Fruit fly (Drosophila melanogaster): ENCODE results near the gene CG15211.

The CG15211 gene

DNA sequence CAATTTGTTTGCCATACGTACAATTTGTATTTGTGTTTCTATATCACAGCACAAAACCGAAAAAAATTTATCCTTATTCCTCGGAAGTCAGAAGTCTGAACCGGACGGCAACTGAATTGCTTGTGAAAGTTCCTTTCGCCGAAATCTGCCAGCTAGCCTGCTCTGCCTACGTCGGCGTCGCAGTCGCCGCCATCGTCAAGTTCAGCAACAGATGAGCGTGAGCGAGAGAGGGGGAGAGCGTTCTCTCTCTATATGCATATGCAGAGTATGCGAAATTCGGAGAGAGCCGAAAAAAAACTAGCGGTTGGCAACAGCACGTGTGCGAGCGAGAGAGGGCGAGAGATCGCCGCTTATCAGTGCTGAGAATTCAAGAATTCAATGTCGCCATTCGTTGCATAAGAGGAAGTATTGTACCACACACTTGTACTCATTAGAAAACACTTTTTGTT, 12.0 kb downstream of the CG15211 start (continued):
- no peak for TF ChIP-seq CG9876 (GFP tag; optimal IDR thresholded peaks at IDR 0.05)
- peak; percentile 17 for TF ChIP-seq CG34376 (GFP tag; optimal IDR thresholded peaks at IDR 0.05)
- TF ChIP-seq CG8924 (tag; optimal IDR thresholded peaks at IDR 0.05) = no peak
- TF ChIP-seq ken (GFP tag; IDR thresholded peaks at IDR 0.05) = no peak
- TF ChIP-seq CG10654 (GFP tag; optimal IDR thresholded peaks at IDR 0.05) = no peak
- no peak for TF ChIP-seq luna (GFP tag; optimal IDR thresholded peaks at IDR 0.05)
- no peak for TF ChIP-seq bigmax (GFP tag; optimal IDR thresholded peaks at IDR 0.05)
- peak in 1 of 2 experiments; percentile 98 for TF ChIP-seq Pdp1 (GFP tag; optimal IDR thresholded peaks at IDR 0.05)
- no peak for TF ChIP-seq Kr (GFP tag; optimal IDR thresholded peaks at IDR 0.05)
- no peak for TF ChIP-seq en (GFP tag; optimal IDR thresholded peaks at IDR 0.05)
- TF ChIP-seq CG3995 (GFP tag; optimal IDR thresholded peaks at IDR 0.05) = no peak
- TF ChIP-seq schlank (tag; optimal IDR thresholded peaks at IDR 0.05) = peak; percentile 6
- peak; percentile 87 for TF ChIP-seq sqz (GFP tag; optimal IDR thresholded peaks at IDR 0.05)
- TF ChIP-seq CG34224 (GFP tag; IDR thresholded peaks at IDR 0.05; ENCODE audit: partially characterized antibody) = 0 out of 3 replicates have a peak, but pooled peaks have one; percentile 56
- TF ChIP-seq CG4730 (GFP tag; IDR thresholded peaks at IDR 0.05) = no peak
- no peak for TF ChIP-seq CG32767 (GFP tag; IDR thresholded peaks at IDR 0.05)
- TF ChIP-seq al (GFP tag; IDR thresholded peaks at IDR 0.05) = no peak
- TF ChIP-seq CG11247 (GFP tag; IDR thresholded peaks at IDR 0.05) = no peak
- TF ChIP-seq mirr (GFP tag; optimal IDR thresholded peaks at IDR 0.05) = peak; percentile 53
- no peak for TF ChIP-seq CG8089 (GFP tag; optimal IDR thresholded peaks at IDR 0.05)
- peak; percentile 55; the same call in 1 of the 2 replicates for TF ChIP-seq rib (GFP tag; IDR thresholded peaks at IDR 0.05)
- peak; percentile 81 to 89 for TF ChIP-seq Trl (optimal IDR thresholded peaks at IDR 0.05)
- TF ChIP-seq Trl (GFP tag; optimal IDR thresholded peaks at IDR 0.05) = peak; percentile 1
- no peak for TF ChIP-seq CG10366 (GFP tag; IDR thresholded peaks at IDR 0.05)
- TF ChIP-seq CG31224 (GFP tag; IDR thresholded peaks at IDR 0.05) = no peak
- TF ChIP-seq cas (GFP tag; IDR thresholded peaks at IDR 0.05) = no peak
- TF ChIP-seq Xbp1 (GFP tag; optimal IDR thresholded peaks at IDR 0.05) = no peak
- TF ChIP-seq bsh (GFP tag; optimal IDR thresholded peaks at IDR 0.05) = no peak
- no peak for TF ChIP-seq Vsx1 (GFP tag; optimal IDR thresholded peaks at IDR 0.05)
- TF ChIP-seq yki (optimal IDR thresholded peaks at IDR 0.05) = peak; percentile 63
- no peak for TF ChIP-seq Hr39 (optimal IDR thresholded peaks at IDR 0.05)
- TF ChIP-seq nom (GFP tag; optimal IDR thresholded peaks at IDR 0.05) = peak; percentile 30
- no peak for TF ChIP-seq Hand (GFP tag; optimal IDR thresholded peaks at IDR 0.05)
- TF ChIP-seq Stat92E (GFP tag; optimal IDR thresholded peaks at IDR 0.05) = no peak
- 0 out of 2 replicates have a peak, but pooled peaks have one; percentile 25 for TF ChIP-seq CG32772 (GFP tag; IDR thresholded peaks at IDR 0.05)
- TF ChIP-seq Rfx (GFP tag; IDR thresholded peaks at IDR 0.05) = peak; percentile 12; the same call in 1 of the 2 replicates
- TF ChIP-seq trem (tag; optimal IDR thresholded peaks at IDR 0.05) = no peak
- peak; percentile 2 for TF ChIP-seq CG7987 (GFP tag; optimal IDR thresholded peaks at IDR 0.05)
- no peak for TF ChIP-seq E2f2 (GFP tag; IDR thresholded peaks at IDR 0.05)
- TF ChIP-seq CG6854 (GFP tag; optimal IDR thresholded peaks at IDR 0.05) = no peak
- TF ChIP-seq CG12155 (GFP tag; optimal IDR thresholded peaks at IDR 0.05) = no peak
- TF ChIP-seq tin (GFP tag; optimal IDR thresholded peaks at IDR 0.05) = no peak
- TF ChIP-seq CG2889 (GFP tag; IDR thresholded peaks at IDR 0.05) = no peak
- TF ChIP-seq Side (GFP tag; optimal IDR thresholded peaks at IDR 0.05) = no peak
- TF ChIP-seq BtbVII (GFP tag; optimal IDR thresholded peaks at IDR 0.05) = peak; percentile 55
- TF ChIP-seq CG5245 (GFP tag; optimal IDR thresholded peaks at IDR 0.05) = no peak
- TF ChIP-seq CG15073 (GFP tag; optimal IDR thresholded peaks at IDR 0.05) = no peak
- TF ChIP-seq CG32532 (GFP tag; IDR thresholded peaks at IDR 0.05) = peak; percentile 61; the same call in 1 of the 2 replicates
- TF ChIP-seq corto (GFP tag; optimal IDR thresholded peaks at IDR 0.05) = peak; percentile 12
- TF ChIP-seq HLH54F (GFP tag; optimal IDR thresholded peaks at IDR 0.05) = no peak
- TF ChIP-seq CG13123 (GFP tag; optimal IDR thresholded peaks at IDR 0.05) = no peak
- 0 out of 2 replicates have a peak, but pooled peaks have one; percentile 26 for TF ChIP-seq sna (GFP tag; IDR thresholded peaks at IDR 0.05; ENCODE audit: partially characterized antibody)
